Worm (Caenorhabditis elegans) whole organism, L3 larva: Measurements from ENCODE around the gene fbxb-42.

Source experiments
- R02D3.7 ChIP-seq: fragments of 150-350 bp; optimal IDR thresholded peaks from 2 replicates; lab custom pipeline; 2014; ENCODE audit warnings: missing biosample characterization, missing genetic modification characterization
- ZK546.5 ChIP-seq: sonication (generic microtip); optimal IDR thresholded peaks from 2 replicates; lab custom pipeline; 2017; ENCODE audit warnings: missing biosample characterization, missing genetic modification characterization
- aly-2 ChIP-seq: fragments of 150-350 bp; optimal IDR thresholded peaks from 2 replicates; lab custom pipeline; 2014; ENCODE audit warnings: missing biosample characterization, missing genetic modification characterization
- ceh-16 ChIP-seq: sonication (generic microtip); optimal IDR thresholded peaks from 2 replicates; lab custom pipeline; 2017; ENCODE audit warnings: missing biosample characterization, missing genetic modification characterization
- ceh-28 ChIP-seq: fragments of 150-350 bp; optimal IDR thresholded peaks from 2 replicates; lab custom pipeline; 2014; ENCODE audit warnings: missing biosample characterization, missing genetic modification reagents, missing genetic modification characterization
- ceh-9 ChIP-seq: sonication (generic microtip); optimal IDR thresholded peaks from 2 replicates; lab custom pipeline; 2018; ENCODE audit warnings: missing biosample characterization, missing genetic modification characterization
- egl-27 ChIP-seq: sonication (generic microtip); optimal IDR thresholded peaks from 4 replicates; lab custom pipeline; 2017; ENCODE audit warnings: missing biosample characterization, missing genetic modification reagents, missing genetic modification characterization
- egl-5 ChIP-seq: fragments of 150-350 bp; optimal IDR thresholded peaks from 2 replicates; lab custom pipeline; 2017; ENCODE audit warnings: missing biosample characterization, missing genetic modification reagents, missing genetic modification characterization, inconsistent platforms
- elt-1 ChIP-seq: fragments of 150-350 bp; optimal IDR thresholded peaks from 2 replicates; lab custom pipeline; 2014; ENCODE audit warnings: missing biosample characterization, missing genetic modification characterization
- elt-3 ChIP-seq, 3 experiments: fragments of 150-350 bp in 1 of 3; sonication (generic microtip) in 2 of 3; optimal IDR thresholded peaks; 2 replicates in 2 of 3; 4 replicates in 1 of 3; lab custom pipeline; 2014 to 2017; ENCODE audit warnings: missing biosample characterization in 3 of 3, missing genetic modification characterization in 3 of 3
- eor-1 ChIP-seq, 2 experiments: fragments of 150-350 bp; optimal IDR thresholded peaks; 2 replicates each; lab custom pipeline; 2014 to 2018; ENCODE audit warnings: missing biosample characterization in 2 of 2, missing genetic modification characterization in 2 of 2
- fkh-10 ChIP-seq: sonication (generic microtip); optimal IDR thresholded peaks from 2 replicates; lab custom pipeline; 2017; ENCODE audit warnings: missing biosample characterization, missing genetic modification reagents, missing genetic modification characterization
- fos-1 ChIP-seq: fragments of 150-350 bp; optimal IDR thresholded peaks from 2 replicates; lab custom pipeline; 2014; ENCODE audit warnings: missing biosample characterization, missing genetic modification characterization
- hmg-11 ChIP-seq: sonication (generic microtip); optimal IDR thresholded peaks from 2 replicates; lab custom pipeline; 2016; ENCODE audit warnings: missing genetic modification characterization, missing compliant biosample characterization
- lin-15B ChIP-seq: fragments of 150-350 bp; optimal IDR thresholded peaks from 2 replicates; lab custom pipeline; 2014; ENCODE audit warnings: missing biosample characterization, missing genetic modification characterization
- lin-39 ChIP-seq: fragments of 150-350 bp; optimal IDR thresholded peaks from 2 replicates; lab custom pipeline; 2018; ENCODE audit warnings: missing biosample characterization, missing genetic modification reagents, missing genetic modification characterization
- lsy-12 ChIP-seq: sonication (generic microtip); optimal IDR thresholded peaks from 2 replicates; lab custom pipeline; 2016; ENCODE audit warnings: mild to moderate bottlenecking, missing genetic modification characterization, missing compliant biosample characterization
- mdl-1 ChIP-seq: fragments of 150-350 bp; optimal IDR thresholded peaks from 2 replicates; lab custom pipeline; 2014; ENCODE audit warnings: missing biosample characterization, missing genetic modification characterization
- mml-1 ChIP-seq: fragments of 150-350 bp; sonication (generic microtip); optimal IDR thresholded peaks from 3 replicates; lab custom pipeline; 2014; ENCODE audit warnings: missing biosample characterization, missing genetic modification characterization
- nhr-11 ChIP-seq: fragments of 150-350 bp; optimal IDR thresholded peaks from 2 replicates; lab custom pipeline; 2014; ENCODE audit warnings: missing biosample characterization, missing genetic modification characterization
- nhr-12 ChIP-seq: fragments of 150-350 bp; optimal IDR thresholded peaks from 2 replicates; lab custom pipeline; 2014; ENCODE audit warnings: missing biosample characterization, missing genetic modification characterization
- nhr-23 ChIP-seq: fragments of 150-350 bp; optimal IDR thresholded peaks from 2 replicates; lab custom pipeline; 2014; ENCODE audit warnings: missing biosample characterization, missing genetic modification reagents, missing genetic modification characterization
- nhr-237 ChIP-seq: fragments of 150-350 bp; optimal IDR thresholded peaks from 2 replicates; lab custom pipeline; 2014; ENCODE audit warnings: missing biosample characterization, missing genetic modification characterization
- nhr-25 ChIP-seq: sonication (generic microtip); optimal IDR thresholded peaks from 2 replicates; lab custom pipeline; 2017; ENCODE audit warnings: missing biosample characterization, missing genetic modification characterization
- nhr-28 ChIP-seq: fragments of 150-350 bp; optimal IDR thresholded peaks from 2 replicates; lab custom pipeline; 2014; ENCODE audit warnings: missing biosample characterization, missing genetic modification characterization
- nhr-43 ChIP-seq: sonication (generic microtip); optimal IDR thresholded peaks from 2 replicates; lab custom pipeline; 2016; ENCODE audit warnings: mild to moderate bottlenecking, missing genetic modification characterization, missing compliant biosample characterization; ENCODE audit not compliant: poor library complexity, severe bottlenecking
- nhr-67 ChIP-seq: fragments of 150-350 bp; optimal IDR thresholded peaks from 2 replicates; lab custom pipeline; 2014; ENCODE audit warnings: missing biosample characterization, missing genetic modification characterization
- nhr-77 ChIP-seq: fragments of 150-350 bp; optimal IDR thresholded peaks from 2 replicates; lab custom pipeline; 2014; ENCODE audit warnings: missing biosample characterization, missing genetic modification characterization
- pha-4 ChIP-seq: fragments of 150-350 bp; optimal IDR thresholded peaks from 2 replicates; lab custom pipeline; 2014; ENCODE audit warnings: missing biosample characterization, missing genetic modification reagents, missing genetic modification characterization
- pqm-1 ChIP-seq: fragments of 150-350 bp; optimal IDR thresholded peaks from 2 replicates; lab custom pipeline; 2017; ENCODE audit warnings: missing biosample characterization, missing genetic modification characterization, inconsistent platforms
- sea-2 ChIP-seq: fragments of 150-350 bp; sonication (generic microtip); optimal IDR thresholded peaks from 4 replicates; lab custom pipeline; 2014; ENCODE audit warnings: missing biosample characterization, missing genetic modification reagents, missing genetic modification characterization
- skn-1 ChIP-seq: fragments of 150-350 bp; optimal IDR thresholded peaks from 2 replicates; lab custom pipeline; 2014; ENCODE audit warnings: missing biosample characterization, missing genetic modification characterization
- snpc-4 ChIP-seq: fragments of 150-350 bp; optimal IDR thresholded peaks from 2 replicates; lab custom pipeline; 2014; ENCODE audit warnings: missing biosample characterization, missing genetic modification characterization
- tbx-2 ChIP-seq: sonication (generic microtip); optimal IDR thresholded peaks from 2 replicates; lab custom pipeline; 2016; ENCODE audit warnings: mild to moderate bottlenecking, missing genetic modification characterization, missing compliant biosample characterization
- unc-39 ChIP-seq: sonication (generic microtip); optimal IDR thresholded peaks from 4 replicates; lab custom pipeline; 2017; ENCODE audit warnings: missing biosample characterization, missing genetic modification characterization
- ztf-11 ChIP-seq: fragments of 150-350 bp; optimal IDR thresholded peaks from 2 replicates; lab custom pipeline; 2014; ENCODE audit warnings: missing biosample characterization, missing genetic modification characterization

fbxb-42 gene

ce11 chrII:1567646-1568045, 30.2 kb downstream of the fbxb-42 start, which contains the start of gene K05F6.8:
K05F6.8 (minus strand) TSS chrII:1567746.
- TF ChIP-seq lsy-12 (tag; lab: Kevin White, UChicago) (no peak), nhr-67 (tag; lab: Kevin White, UChicago) (no peak), nhr-237 (tag; lab: Kevin White, UChicago) (no peak), ztf-11 (no peak), ceh-16 (tag; lab: Kevin White, UChicago) (no peak), pqm-1 (tag; lab: Kevin White, UChicago) (no peak), mdl-1 (tag; lab: Kevin White, UChicago) (no peak), nhr-12 (tag; lab: Kevin White, UChicago) (no peak), hmg-11 (no peak), lin-15B (tag; lab: Kevin White, UChicago) (no peak), nhr-43 (tag; lab: Kevin White, UChicago) (no peak), R02D3.7 (no peak), nhr-11 (tag; lab: Kevin White, UChicago) (no peak), elt-1 (no peak), snpc-4 (tag; lab: Kevin White, UChicago) (no peak), ceh-9 (tag; lab: Kevin White, UChicago) (no peak), eor-1 (tag; optimal IDR thresholded peaks at IDR 0.05; lab: Kevin White, UChicago) (no peak), fos-1 (tag; lab: Kevin White, UChicago) (no peak)

ce11 chrII:1568214-1568613, 30.8 kb downstream of the fbxb-42 start, which contains the start of gene fbxb-49:
fbxb-49 (plus strand) TSS chrII:1568514.
- TF ChIP-seq mml-1 (no peak), egl-5 (tag; lab: Kevin White, UChicago) (no peak), nhr-28 (no peak), sea-2 (GFP tag; lab: Kevin White, UChicago) (no peak), nhr-67 (tag; lab: Kevin White, UChicago) (no peak), egl-27 (no peak), nhr-43 (tag; lab: Kevin White, UChicago) (no peak), mdl-1 (tag; lab: Kevin White, UChicago) (no peak), tbx-2 (tag; lab: Kevin White, UChicago) (no peak), pqm-1 (tag; lab: Kevin White, UChicago) (no peak), pha-4 (tag; lab: Kevin White, UChicago) (no peak), snpc-4 (tag; lab: Kevin White, UChicago) (no peak), lin-15B (tag; lab: Kevin White, UChicago) (no peak), fos-1 (tag; lab: Kevin White, UChicago) (no peak), lsy-12 (tag; lab: Kevin White, UChicago) (no peak), lin-39 (no peak), nhr-77 (tag; lab: Kevin White, UChicago) (no peak), nhr-11 (tag; lab: Kevin White, UChicago) (no peak), skn-1 (tag; lab: Kevin White, UChicago) (no peak), ceh-9 (tag; lab: Kevin White, UChicago) (no peak)

- TF ChIP-seq pqm-1 (tag; lab: Kevin White, UChicago) (no peak), nhr-28 (no peak), aly-2 (no peak), elt-3 (tag; optimal IDR thresholded peaks at IDR 0.05; lab: Kevin White, UChicago) (no peak), nhr-23 (no peak), nhr-25 (tag; lab: Kevin White, UChicago) (no peak)
Measured at ce11 chrII:1571032-1571431, 33.6 kb downstream of the fbxb-42 start, which contains the start of gene fbxb-46. fbxb-46 (minus strand) TSS chrII:1571132.

- TF ChIP-seq ztf-11 (no peak), nhr-12 (tag; lab: Kevin White, UChicago) (no peak), pha-4 (tag; lab: Kevin White, UChicago) (no peak), fkh-10 (no peak), ZK546.5 (tag; lab: Kevin White, UChicago) (no peak), R02D3.7 (no peak), unc-39 (no peak), nhr-43 (tag; lab: Kevin White, UChicago) (no peak), ceh-28 (no peak), lsy-12 (tag; lab: Kevin White, UChicago) (no peak)
Measured at ce11 chrII:1576030-1576429, 38.6 kb downstream of the fbxb-42 start, which contains the start of gene K05F6.10. K05F6.10 (minus strand) TSS chrII:1576130.
